Fruit fly (Drosophila melanogaster) whole organism, adult: Measurements from ENCODE around the gene pdm2.
A peak's percentile ranks its signal among the peaks of the same experiment; 100 is the strongest.

Experiments used
- CG11617 ChIP-seq: fragments of 200-800 bp; sonication (Bioruptor generic); optimal IDR thresholded peaks from 2 replicates; lab custom pipeline; 2017; ENCODE audit warnings: mild to moderate bottlenecking, missing biosample characterization, missing genetic modification reagents, missing genetic modification characterization
- CG12768 ChIP-seq: fragments of 200-800 bp; sonication (Bioruptor generic); optimal IDR thresholded peaks from 2 replicates; lab custom pipeline; 2017; ENCODE audit warnings: missing biosample characterization, missing genetic modification characterization, mild to moderate bottlenecking, moderate library complexity, missing genetic modification reagents
- CG14711 ChIP-seq: fragments of 200-800 bp; sonication (Bioruptor generic); optimal IDR thresholded peaks from 2 replicates; lab custom pipeline; 2018; ENCODE audit warnings: missing biosample characterization, mild to moderate bottlenecking, missing genetic modification characterization, moderate library complexity
- CG1620 ChIP-seq: fragments of 200-800 bp; sonication (Bioruptor generic); optimal IDR thresholded peaks from 2 replicates; lab custom pipeline; 2016; ENCODE audit warnings: missing biosample characterization, missing genetic modification characterization
- CG33017 ChIP-seq: fragments of 200-800 bp; sonication (Bioruptor generic); optimal IDR thresholded peaks from 2 replicates; lab custom pipeline; 2018; ENCODE audit warnings: missing biosample characterization, mild to moderate bottlenecking, missing genetic modification characterization, moderate library complexity
- CG5204 ChIP-seq: fragments of 200-800 bp; sonication (Bioruptor generic); optimal IDR thresholded peaks from 2 replicates; lab custom pipeline; 2016; ENCODE audit warnings: missing biosample characterization, missing genetic modification characterization
- CG7045 ChIP-seq: fragments of 200-800 bp; sonication (Bioruptor generic); optimal IDR thresholded peaks from 2 replicates; lab custom pipeline; 2017; ENCODE audit warnings: missing biosample characterization, mild to moderate bottlenecking, missing genetic modification characterization
- CG7101 ChIP-seq: fragments of 200-800 bp; sonication (Bioruptor generic); optimal IDR thresholded peaks from 2 replicates; lab custom pipeline; 2018; ENCODE audit warnings: missing biosample characterization, mild to moderate bottlenecking, missing genetic modification characterization, moderate library complexity
- Clk ChIP-seq: fragments of 200-800 bp; sonication (Bioruptor generic); optimal IDR thresholded peaks from 2 replicates; lab custom pipeline; 2017; ENCODE audit warnings: missing biosample characterization, missing genetic modification characterization
- Crg-1 ChIP-seq: fragments of 200-800 bp; sonication (Bioruptor generic); optimal IDR thresholded peaks from 2 replicates; lab custom pipeline; 2016; ENCODE audit warnings: missing biosample characterization, missing genetic modification characterization
- Hr96 ChIP-seq: fragments of 200-800 bp; sonication (Bioruptor generic); optimal IDR thresholded peaks from 2 replicates; lab custom pipeline; 2016; ENCODE audit warnings: missing biosample characterization, missing genetic modification characterization
- Mnt ChIP-seq: fragments of 200-800 bp; sonication (Bioruptor generic); optimal IDR thresholded peaks from 2 replicates; lab custom pipeline; 2016; ENCODE audit warnings: missing biosample characterization, mild to moderate bottlenecking, missing genetic modification characterization
- bab1 ChIP-seq: fragments of 200-800 bp; sonication (Bioruptor generic); optimal IDR thresholded peaks from 3 replicates; lab custom pipeline; 2019; ENCODE audit warnings: missing biosample characterization, mild to moderate bottlenecking, missing genetic modification characterization, moderate library complexity
- cic ChIP-seq: fragments of 200-800 bp; sonication (Bioruptor generic); optimal IDR thresholded peaks from 2 replicates; lab custom pipeline; 2017; ENCODE audit warnings: missing biosample characterization, mild to moderate bottlenecking, missing genetic modification characterization, moderate library complexity
- cnc ChIP-seq, 2 experiments: fragments of >200 bp; optimal IDR thresholded peaks; 2 replicates each; lab custom pipeline; 2017
- kay ChIP-seq: fragments of 200-800 bp; sonication (Bioruptor generic); peaks from one replicate; lab custom pipeline; 2016; ENCODE audit warnings: missing biosample characterization, missing genetic modification characterization, borderline replicate concordance
- ovo ChIP-seq: fragments of 200-800 bp; sonication (Bioruptor generic); optimal IDR thresholded peaks from 2 replicates; lab custom pipeline; 2016; ENCODE audit warnings: missing biosample characterization, missing genetic modification characterization
- pad ChIP-seq: fragments of 200-800 bp; sonication (Bioruptor generic); optimal IDR thresholded peaks from 3 replicates; lab custom pipeline; 2017; ENCODE audit warnings: missing biosample characterization, missing genetic modification characterization, mild to moderate bottlenecking, moderate library complexity, missing genetic modification reagents
- tj ChIP-seq: fragments of 200-800 bp; sonication (Bioruptor generic); optimal IDR thresholded peaks from 3 replicates; lab custom pipeline; 2017; ENCODE audit warnings: missing biosample characterization, mild to moderate bottlenecking, missing genetic modification characterization, moderate library complexity
- toe ChIP-seq: fragments of 200-800 bp; sonication (Bioruptor generic); optimal IDR thresholded peaks from 2 replicates; lab custom pipeline; 2016; ENCODE audit warnings: missing biosample characterization, missing genetic modification characterization

pdm2 gene

DNA sequence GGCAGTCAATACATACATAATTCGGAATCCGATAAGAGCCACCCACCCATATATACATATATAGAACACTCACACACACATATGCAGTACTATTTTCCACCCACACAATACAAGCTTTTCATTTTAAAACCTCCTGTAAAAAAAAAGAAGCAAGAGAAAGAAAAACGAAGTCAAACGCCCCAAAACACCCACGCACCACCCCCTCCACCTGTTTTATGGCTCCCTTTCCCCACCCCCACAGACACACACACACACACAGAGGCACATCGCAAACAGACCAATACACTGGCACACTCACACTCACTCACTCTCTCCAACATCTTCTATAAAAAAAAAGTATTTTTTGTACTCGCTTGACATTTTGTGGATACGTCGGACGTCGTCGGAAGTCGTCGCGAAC lies 372 bp downstream of the pdm2 start:
- TF ChIP-seq CG1620 (GFP tag; lab: Kevin White, UChicago) (no peak), CG14711 (no peak), cic (GFP tag; lab: Kevin White, UChicago) (no peak), ovo (GFP tag; lab: Kevin White, UChicago) (no peak), kay (GFP tag; lab: Kevin White, UChicago) (no peak), pad (GFP tag; lab: Kevin White, UChicago) (no peak), CG5204 (GFP tag; lab: Kevin White, UChicago) (no peak), Crg-1 (GFP tag; lab: Kevin White, UChicago) (no peak), tj (GFP tag; lab: Kevin White, UChicago) (no peak), cnc (optimal IDR thresholded peaks at IDR 0.05; lab: Kevin White, UChicago) (no peak), CG12768 (GFP tag; lab: Kevin White, UChicago) (no peak), toe (GFP tag; lab: Kevin White, UChicago) (no peak), CG7045 (GFP tag; lab: Kevin White, UChicago) (no peak)

DNA sequence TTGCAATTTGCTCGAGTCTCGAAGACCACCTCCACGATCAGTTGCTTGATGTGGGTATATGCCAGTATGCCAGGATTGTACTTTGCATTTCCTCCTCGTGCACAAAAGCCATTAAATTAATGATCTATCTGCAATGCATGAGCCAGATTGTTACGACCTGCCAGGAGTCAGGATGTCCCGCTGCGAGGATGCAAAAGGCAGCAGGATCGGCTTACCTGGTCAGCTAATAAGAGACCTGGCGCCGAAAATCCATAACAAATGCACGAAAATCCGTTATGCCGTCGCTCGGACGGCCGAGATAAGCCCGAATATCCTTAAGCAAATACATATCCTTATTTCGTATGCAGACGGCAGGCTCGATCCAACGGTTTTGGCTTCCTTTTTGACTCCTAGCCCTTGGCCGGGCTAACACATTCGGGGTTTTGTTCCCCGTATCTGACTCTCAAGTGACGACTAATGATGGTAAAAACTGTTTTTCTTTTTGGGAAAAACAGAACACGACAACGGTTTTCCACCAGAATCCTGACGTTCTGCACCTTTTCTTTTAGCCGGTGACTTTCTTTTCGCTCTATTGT lies 9.1 kb downstream of the pdm2 start:
- no peak for TF ChIP-seq CG33017 (tag; lab: Kevin White, UChicago)
- TF ChIP-seq Crg-1 (GFP tag; lab: Kevin White, UChicago) = no peak
- no peak for TF ChIP-seq CG7045 (GFP tag; lab: Kevin White, UChicago)
- TF ChIP-seq ovo (GFP tag; lab: Kevin White, UChicago) = no peak
- TF ChIP-seq CG1620 (GFP tag; lab: Kevin White, UChicago) = no peak
- no peak for TF ChIP-seq CG14711
- TF ChIP-seq pad (GFP tag; lab: Kevin White, UChicago) = no peak

DNA sequence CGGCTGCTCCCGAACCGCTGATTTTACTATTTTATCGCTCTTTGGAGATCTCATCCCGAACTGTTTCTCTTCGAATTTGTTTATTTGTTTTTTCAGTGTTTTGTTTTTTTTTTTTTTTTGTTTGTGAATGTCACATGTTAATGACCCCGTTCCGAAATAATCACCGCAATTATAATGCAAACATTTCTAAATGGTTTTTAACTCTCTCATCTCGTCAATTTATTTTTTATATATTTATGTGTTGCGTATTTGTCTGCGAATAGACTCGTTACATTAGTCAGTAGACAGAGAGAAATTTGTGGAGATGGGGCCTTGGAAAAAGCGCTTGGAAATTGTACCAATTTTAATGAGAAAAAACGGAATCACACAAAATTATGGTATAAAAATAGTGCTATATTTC lies 12.6 kb downstream of the pdm2 start, which contains the start of gene Nepl7:
Gene Nepl7, minus strand, starts transcription at position 101 of the 400 bp plus-strand sequence.
- no peak for TF ChIP-seq ovo (GFP tag; lab: Kevin White, UChicago)
- no peak for TF ChIP-seq CG7045 (GFP tag; lab: Kevin White, UChicago)
- no peak for TF ChIP-seq CG12768 (GFP tag; lab: Kevin White, UChicago)
- TF ChIP-seq toe (GFP tag; lab: Kevin White, UChicago) = no peak
- TF ChIP-seq Crg-1 (GFP tag; lab: Kevin White, UChicago) = no peak
- TF ChIP-seq CG14711 = no peak
- TF ChIP-seq tj (GFP tag; lab: Kevin White, UChicago) = no peak
- TF ChIP-seq bab1 (GFP tag; lab: Kevin White, UChicago) = no peak
- no peak for TF ChIP-seq Mnt (GFP tag; lab: Kevin White, UChicago)
- no peak for TF ChIP-seq pad (GFP tag; lab: Kevin White, UChicago)
- TF ChIP-seq CG5204 (GFP tag; lab: Kevin White, UChicago) = no peak
- TF ChIP-seq Clk (GFP tag; lab: Kevin White, UChicago) = no peak
- TF ChIP-seq cic (GFP tag; lab: Kevin White, UChicago) = no peak
- no peak for TF ChIP-seq CG7101 (tag; lab: Kevin White, UChicago)
- no peak for TF ChIP-seq Hr96 (GFP tag; lab: Kevin White, UChicago)
- TF ChIP-seq CG1620 (GFP tag; lab: Kevin White, UChicago) = no peak
- TF ChIP-seq CG33017 (tag; lab: Kevin White, UChicago) = no peak
- no peak for TF ChIP-seq kay (GFP tag; lab: Kevin White, UChicago)
- TF ChIP-seq cnc (optimal IDR thresholded peaks at IDR 0.05; lab: Kevin White, UChicago) = no peak

DNA sequence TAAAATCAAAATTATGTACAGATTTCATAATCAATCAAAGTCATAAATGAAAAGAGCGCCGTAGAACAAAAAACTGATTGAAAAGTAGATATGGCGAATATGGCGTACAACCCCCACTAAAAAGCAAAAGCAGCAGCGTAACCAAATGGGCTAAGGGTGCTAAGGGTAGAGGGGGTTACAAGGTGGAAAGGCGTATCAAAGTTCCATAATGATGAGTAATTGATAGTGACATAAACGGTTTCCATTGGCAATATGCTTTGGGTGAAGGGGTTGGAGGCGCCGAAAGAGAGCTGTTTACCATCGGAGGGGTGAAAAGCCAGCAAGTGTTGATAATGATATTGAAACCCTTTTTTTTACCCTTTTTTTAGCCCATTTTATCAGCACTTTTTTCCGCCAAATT lies 15.3 kb downstream of the pdm2 start:
- TF ChIP-seq cic (GFP tag; lab: Kevin White, UChicago) (no peak), pad (GFP tag; lab: Kevin White, UChicago) (no peak), CG14711 (no peak), CG7101 (tag; lab: Kevin White, UChicago) (no peak), CG7045 (GFP tag; lab: Kevin White, UChicago) (no peak), CG11617 (GFP tag; lab: Kevin White, UChicago) (no peak), kay (GFP tag; lab: Kevin White, UChicago) (no peak), Hr96 (GFP tag; lab: Kevin White, UChicago) (no peak), ovo (GFP tag; lab: Kevin White, UChicago) (no peak), cnc (optimal IDR thresholded peaks at IDR 0.05; lab: Kevin White, UChicago) (no peak), CG12768 (GFP tag; lab: Kevin White, UChicago) (no peak), bab1 (GFP tag; lab: Kevin White, UChicago) (no peak), CG1620 (GFP tag; lab: Kevin White, UChicago) (no peak)

DNA sequence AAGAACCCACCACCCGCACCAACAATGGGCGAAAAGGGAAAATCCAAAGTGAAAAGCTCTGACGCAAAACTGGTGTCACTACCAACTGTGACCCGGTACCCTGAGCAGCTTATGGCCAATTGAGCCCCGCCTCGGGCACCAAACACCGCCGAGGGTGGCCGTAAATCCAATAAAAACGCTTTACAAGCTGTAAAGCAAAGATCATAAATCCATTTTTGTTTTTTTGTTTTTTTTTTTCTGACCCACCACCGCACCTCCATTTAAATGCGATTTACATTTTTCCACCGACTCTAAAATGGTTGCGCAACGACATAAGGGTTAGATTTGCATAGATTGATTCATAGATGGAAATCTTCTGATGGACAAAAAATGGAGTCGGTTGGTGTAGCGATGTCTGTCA lies 17.4 kb downstream of the pdm2 start:
- TF ChIP-seq ovo (GFP tag; lab: Kevin White, UChicago) (no peak), CG14711 (no peak), cnc (optimal IDR thresholded peaks at IDR 0.05; lab: Kevin White, UChicago) (no peak), Mnt (GFP tag; lab: Kevin White, UChicago) (no peak), CG11617 (GFP tag; lab: Kevin White, UChicago) (no peak), CG1620 (GFP tag; lab: Kevin White, UChicago) (no peak), kay (GFP tag; lab: Kevin White, UChicago) (no peak), CG5204 (GFP tag; lab: Kevin White, UChicago) (no peak), CG7101 (tag; lab: Kevin White, UChicago) (no peak), Hr96 (GFP tag; lab: Kevin White, UChicago) (no peak)

DNA sequence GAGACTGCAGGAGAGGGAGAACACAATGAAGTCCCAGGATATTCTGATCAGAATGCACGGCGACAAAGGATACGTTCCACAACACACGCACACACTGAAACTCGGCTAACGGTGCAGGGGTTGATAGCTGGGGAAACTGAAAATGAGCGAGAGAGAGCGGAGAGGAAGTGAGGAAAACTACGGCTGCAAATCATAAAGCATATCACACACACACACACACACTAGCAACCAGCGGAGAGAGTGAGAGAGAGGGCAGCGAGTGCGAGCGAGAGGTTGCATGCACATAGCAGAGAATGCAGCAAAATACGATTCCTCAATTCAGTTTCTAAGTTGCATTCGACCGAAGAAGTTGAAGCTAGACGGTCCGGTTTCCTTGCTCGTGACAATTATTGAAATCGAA lies 21.3 kb downstream of the pdm2 start:
- TF ChIP-seq Hr96 (GFP tag; lab: Kevin White, UChicago) = no peak
- no peak for TF ChIP-seq kay (GFP tag; lab: Kevin White, UChicago)
- peak; percentile 84 for TF ChIP-seq pad (GFP tag; lab: Kevin White, UChicago)
- TF ChIP-seq CG33017 (tag; lab: Kevin White, UChicago) = no peak
- TF ChIP-seq CG1620 (GFP tag; lab: Kevin White, UChicago) = no peak
